Fruit fly (Drosophila melanogaster) whole organism, embryonic: ENCODE data around the gene Mtp.

Experiments
- Adf1 ChIP-seq: fragments of 200-800 bp; sonication (Bioruptor generic); IDR thresholded peaks from 2 replicates; pipeline ENCODE4 v1.3.6; 2022; ENCODE audit warnings: missing biosample characterization, missing genetic modification characterization
- CG10147 ChIP-seq: fragments of 200-800 bp; sonication (Bioruptor generic); optimal IDR thresholded peaks from 2 replicates; lab custom pipeline; 2019; ENCODE audit warnings: missing biosample characterization, mild to moderate bottlenecking, missing genetic modification characterization, moderate library complexity
- CG11723 ChIP-seq: fragments of 200-800 bp; sonication (Bioruptor generic); optimal IDR thresholded peaks from 2 replicates; lab custom pipeline; 2017; ENCODE audit warnings: missing biosample characterization, mild to moderate bottlenecking, missing genetic modification characterization
- CG15269 ChIP-seq: fragments of 200-800 bp; sonication (Bioruptor generic); optimal IDR thresholded peaks from 2 replicates; lab custom pipeline; 2018; ENCODE audit warnings: missing biosample characterization, mild to moderate bottlenecking, missing genetic modification characterization, moderate library complexity
- CG15479 ChIP-seq: fragments of 200-800 bp; sonication (Bioruptor generic); optimal IDR thresholded peaks from 3 replicates; lab custom pipeline; 2019; ENCODE audit warnings: missing biosample characterization, mild to moderate bottlenecking, missing genetic modification characterization, moderate library complexity
- CG15514 ChIP-seq: fragments of 200-800 bp; sonication (Bioruptor generic); optimal IDR thresholded peaks from 3 replicates; lab custom pipeline; 2017; ENCODE audit warnings: missing biosample characterization, missing genetic modification characterization, mild to moderate bottlenecking, moderate library complexity, missing genetic modification reagents
- CG15601 ChIP-seq: fragments of 200-800 bp; sonication (Bioruptor generic); optimal IDR thresholded peaks from 3 replicates; lab custom pipeline; 2019; ENCODE audit warnings: missing biosample characterization, mild to moderate bottlenecking, missing genetic modification characterization, moderate library complexity
- CG17186 ChIP-seq: fragments of 200-800 bp; sonication (Bioruptor generic); optimal IDR thresholded peaks from 3 replicates; lab custom pipeline; 2017; ENCODE audit warnings: missing biosample characterization, missing genetic modification reagents, missing genetic modification characterization
- CG17385 ChIP-seq: fragments of 200-800 bp; sonication (Bioruptor generic); optimal IDR thresholded peaks from 3 replicates; lab custom pipeline; 2018; ENCODE audit warnings: missing biosample characterization, mild to moderate bottlenecking, missing genetic modification characterization
- CG2129 ChIP-seq: fragments of 200-800 bp; sonication (Bioruptor generic); IDR thresholded peaks from 2 replicates; pipeline ENCODE4 v1.3.6; 2022; ENCODE audit warnings: missing biosample characterization, missing genetic modification characterization; ENCODE audit not compliant: partially characterized antibody
- CG2199 ChIP-seq: fragments of 200-800 bp; sonication (Bioruptor generic); IDR thresholded peaks from 3 replicates; pipeline ENCODE4 v1.3.6; 2022; ENCODE audit warnings: missing biosample characterization, missing genetic modification characterization
- CG30020 ChIP-seq: fragments of 200-800 bp; optimal IDR thresholded peaks from 2 replicates; lab custom pipeline; 2019; ENCODE audit warnings: missing biosample characterization, mild to moderate bottlenecking, missing genetic modification characterization, moderate library complexity
- CG33557 ChIP-seq: fragments of 200-800 bp; sonication (Bioruptor generic); optimal IDR thresholded peaks from 2 replicates; lab custom pipeline; 2019; ENCODE audit warnings: missing biosample characterization, mild to moderate bottlenecking, missing genetic modification characterization, moderate library complexity
- CG3726 ChIP-seq: fragments of 200-800 bp; sonication (Bioruptor generic); IDR thresholded peaks from 3 replicates; pipeline ENCODE4, ENCODE4 v1.3.6; 2022; ENCODE audit warnings: missing biosample characterization, missing genetic modification characterization
- CG6254 ChIP-seq: fragments of 200-800 bp; sonication (Bioruptor generic); optimal IDR thresholded peaks from 3 replicates; lab custom pipeline; 2017; ENCODE audit warnings: mild to moderate bottlenecking, missing biosample characterization, missing genetic modification reagents, missing genetic modification characterization
- CG8478 ChIP-seq: fragments of >200 bp; optimal IDR thresholded peaks from 2 replicates; lab custom pipeline; 2018
- CG8765 ChIP-seq: fragments of 200-800 bp; sonication (Bioruptor generic); IDR thresholded peaks from 2 replicates; pipeline ENCODE4 v1.3.6; 2022; ENCODE audit warnings: missing biosample characterization, missing genetic modification characterization
- CG9797 ChIP-seq: fragments of 200-800 bp; sonication (Bioruptor generic); optimal IDR thresholded peaks from 3 replicates; lab custom pipeline; 2018; ENCODE audit warnings: missing biosample characterization, mild to moderate bottlenecking, missing genetic modification characterization
- Camta ChIP-seq: fragments of 200-800 bp; sonication (Bioruptor generic); optimal IDR thresholded peaks from 2 replicates; lab custom pipeline; 2016; ENCODE audit warnings: missing biosample characterization, missing genetic modification characterization
- Doc3 ChIP-seq: fragments of 200-800 bp; sonication (Bioruptor generic); IDR thresholded peaks from 3 replicates; pipeline ENCODE4 v1.3.6; 2022; ENCODE audit warnings: missing biosample characterization, missing genetic modification characterization; ENCODE audit not compliant: partially characterized antibody
- HHEX ChIP-seq: fragments of 200-800 bp; sonication (Bioruptor generic); optimal IDR thresholded peaks from 3 replicates; lab custom pipeline; 2017; ENCODE audit warnings: missing biosample characterization, mild to moderate bottlenecking, missing genetic modification characterization, missing genetic modification reagents
- HLHmδ ChIP-seq: fragments of 200-800 bp; sonication (Bioruptor generic); optimal IDR thresholded peaks from 2 replicates; lab custom pipeline; 2018; ENCODE audit warnings: missing biosample characterization, mild to moderate bottlenecking, missing genetic modification characterization, moderate library complexity
- Hand ChIP-seq: fragments of 200-800 bp; sonication (Bioruptor generic); optimal IDR thresholded peaks from 2 replicates; lab custom pipeline; 2017; ENCODE audit warnings: mild to moderate bottlenecking, missing biosample characterization, missing genetic modification reagents, missing genetic modification characterization
- Kr ChIP-seq: fragments of 200-800 bp; sonication (Bioruptor generic); optimal IDR thresholded peaks from 2 replicates; lab custom pipeline; 2017; ENCODE audit warnings: missing biosample characterization, mild to moderate bottlenecking, missing genetic modification characterization
- Mad ChIP-seq: fragments of 200-800 bp; sonication (Bioruptor generic); optimal IDR thresholded peaks from 2 replicates; lab custom pipeline; 2016; ENCODE audit warnings: missing biosample characterization, missing genetic modification characterization
- Max ChIP-seq: fragments of 200-800 bp; sonication (Bioruptor generic); optimal IDR thresholded peaks from 2 replicates; lab custom pipeline; 2016; ENCODE audit warnings: missing biosample characterization, mild to moderate bottlenecking, missing genetic modification characterization
- Myb ChIP-seq: fragments of 200-800 bp; sonication (Bioruptor generic); optimal IDR thresholded peaks from 2 replicates; lab custom pipeline; 2016; ENCODE audit warnings: missing biosample characterization, missing genetic modification characterization
- NC2α ChIP-seq: fragments of 200-800 bp; sonication (Bioruptor generic); optimal IDR thresholded peaks from 2 replicates; lab custom pipeline; 2016; ENCODE audit warnings: missing biosample characterization, missing genetic modification characterization
- Pdp1 ChIP-seq, 2 experiments: fragments of 200-800 bp; sonication (Bioruptor generic); optimal IDR thresholded peaks; 3 replicates each; lab custom pipeline; 2016; ENCODE audit warnings: missing biosample characterization in 2 of 2, missing genetic modification characterization in 2 of 2, mild to moderate bottlenecking in 1 of 2, moderate library complexity in 1 of 2
- Sry-δ ChIP-seq: fragments of 200-800 bp; sonication (Bioruptor generic); optimal IDR thresholded peaks from 2 replicates; lab custom pipeline; 2016; ENCODE audit warnings: missing biosample characterization, missing genetic modification characterization
- Vsx1 ChIP-seq: fragments of 200-800 bp; sonication (Bioruptor generic); optimal IDR thresholded peaks from 2 replicates; lab custom pipeline; 2017; ENCODE audit warnings: missing biosample characterization, mild to moderate bottlenecking, missing genetic modification characterization, missing genetic modification reagents
- YL-1 ChIP-seq: fragments of 200-800 bp; sonication (Bioruptor generic); optimal IDR thresholded peaks from 3 replicates; lab custom pipeline; 2017; ENCODE audit warnings: missing biosample characterization, mild to moderate bottlenecking, missing genetic modification characterization
- ara ChIP-seq: fragments of 200-800 bp; sonication (Bioruptor generic); IDR thresholded peaks from 2 replicates; pipeline ENCODE4 v1.3.6; 2022; ENCODE audit warnings: missing biosample characterization, missing genetic modification characterization
- btn ChIP-seq: fragments of 200-800 bp; sonication (Bioruptor generic); optimal IDR thresholded peaks from 2 replicates; lab custom pipeline; 2016; ENCODE audit warnings: missing biosample characterization, missing genetic modification characterization
- cad ChIP-seq: fragments of >200 bp; optimal IDR thresholded peaks from 2 replicates; lab custom pipeline; 2017; ENCODE audit warnings: missing biosample characterization, missing genetic modification characterization
- chinmo ChIP-seq: fragments of 200-800 bp; sonication (Bioruptor generic); IDR thresholded peaks from 4 replicates; pipeline ENCODE4 v1.3.6; 2022; ENCODE audit warnings: missing biosample characterization, missing genetic modification characterization; ENCODE audit not compliant: partially characterized antibody
- chn ChIP-seq: fragments of 200-800 bp; sonication (Bioruptor generic); optimal IDR thresholded peaks from 2 replicates; lab custom pipeline; 2016; ENCODE audit warnings: missing biosample characterization, missing genetic modification characterization
- corto ChIP-seq: fragments of 200-800 bp; sonication (Bioruptor generic); optimal IDR thresholded peaks from 2 replicates; lab custom pipeline; 2016; ENCODE audit warnings: missing biosample characterization, mild to moderate bottlenecking, missing genetic modification characterization, moderate library complexity
- dm ChIP-seq: fragments of 200-800 bp; sonication (Bioruptor generic); optimal IDR thresholded peaks from 3 replicates; lab custom pipeline; 2016; ENCODE audit warnings: missing biosample characterization, missing genetic modification characterization
- fd3F ChIP-seq: fragments of 200-800 bp; sonication (Bioruptor generic); optimal IDR thresholded peaks from 2 replicates; lab custom pipeline; 2018; ENCODE audit warnings: missing biosample characterization, mild to moderate bottlenecking, missing genetic modification characterization, moderate library complexity
- gce ChIP-seq: fragments of 200-800 bp; sonication (Bioruptor generic); IDR thresholded peaks from 3 replicates; pipeline ENCODE4 v1.3.6; 2022; ENCODE audit warnings: missing biosample characterization, missing genetic modification characterization
- ken ChIP-seq: fragments of 200-800 bp; sonication (Bioruptor generic); IDR thresholded peaks from 3 replicates; pipeline ENCODE4 v1.3.6; 2022; ENCODE audit warnings: missing biosample characterization, missing genetic modification characterization
- nerfin-1 ChIP-seq: fragments of 200-800 bp; sonication (Bioruptor generic); optimal IDR thresholded peaks from 3 replicates; lab custom pipeline; 2019; ENCODE audit warnings: missing biosample characterization, mild to moderate bottlenecking, missing genetic modification characterization, moderate library complexity
- odd ChIP-seq: fragments of 200-800 bp; sonication (Bioruptor generic); optimal IDR thresholded peaks from 2 replicates; lab custom pipeline; 2017; ENCODE audit warnings: missing biosample characterization, mild to moderate bottlenecking, missing genetic modification characterization
- prd ChIP-seq, 3 experiments: fragments of >200 bp in 2 of 3; fragments of 200-800 bp in 1 of 3; sonication (Bioruptor generic) in 1 of 3; optimal IDR thresholded peaks in 2 of 3; IDR thresholded peaks in 1 of 3; 2 replicates in 2 of 3; 3 replicates in 1 of 3; pipeline versions ENCODE4 v1.3.6 to Lab custom; 2017 to 2022; ENCODE audit warnings: missing biosample characterization in 1 of 3, missing genetic modification characterization in 1 of 3
- salm ChIP-seq: fragments of 200-800 bp; sonication (Bioruptor generic); optimal IDR thresholded peaks from 2 replicates; lab custom pipeline; 2018; ENCODE audit warnings: missing biosample characterization, mild to moderate bottlenecking, missing genetic modification characterization
- schlank ChIP-seq: fragments of 200-800 bp; sonication (Bioruptor generic); optimal IDR thresholded peaks from 2 replicates; lab custom pipeline; 2018; ENCODE audit warnings: missing biosample characterization, mild to moderate bottlenecking, missing genetic modification characterization
- shn ChIP-seq: fragments of 200-800 bp; sonication (Bioruptor generic); optimal IDR thresholded peaks from 3 replicates; lab custom pipeline; 2016; ENCODE audit warnings: missing biosample characterization, missing genetic modification characterization
- sisA ChIP-seq: fragments of 200-800 bp; sonication (Bioruptor generic); IDR thresholded peaks from 2 replicates; pipeline ENCODE4 v1.3.6; 2022; ENCODE audit warnings: missing biosample characterization, missing genetic modification characterization
- stc ChIP-seq: fragments of 200-800 bp; sonication (Bioruptor generic); IDR thresholded peaks from 2 replicates; pipeline ENCODE4 v1.3.6; 2022; ENCODE audit warnings: missing biosample characterization, missing genetic modification characterization
- zfh1 ChIP-seq: fragments of 200-800 bp; sonication (Bioruptor generic); IDR thresholded peaks from 3 replicates; pipeline ENCODE4 v1.3.6; 2022; ENCODE audit warnings: missing biosample characterization, missing genetic modification characterization

Mtp gene

DNA sequence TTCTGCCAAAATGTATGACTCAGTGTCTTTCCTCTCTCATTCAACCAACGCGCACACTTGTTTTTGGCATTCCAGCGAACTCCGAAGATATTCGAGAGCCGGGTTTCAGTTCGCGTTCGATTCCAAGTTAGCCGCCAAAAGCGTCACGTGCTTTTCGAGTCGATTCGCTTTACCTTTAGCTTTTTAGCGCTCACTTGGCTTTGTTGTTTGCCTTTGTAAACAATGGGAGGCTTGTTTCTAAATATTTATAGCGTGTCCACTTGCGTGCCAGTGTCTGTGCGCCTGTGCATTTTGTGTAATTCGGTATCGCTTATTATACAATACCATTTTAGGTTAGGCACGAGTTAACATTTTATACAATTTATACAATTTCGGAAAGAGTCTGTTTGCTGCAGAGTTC, 11.3 kb downstream of the Mtp start (continued):
- TF ChIP-seq CG15601 (tag; lab: Kevin White, UChicago), result peak; percentile 10
- TF ChIP-seq CG2199 (GFP tag; lab: Robert Waterston, UW), result no peak
- peak; percentile 53 for TF ChIP-seq Vsx1 (GFP tag; lab: Kevin White, UChicago)
- peak; percentile 61 for TF ChIP-seq CG15269
- TF ChIP-seq gce (GFP tag; lab: Robert Waterston, UW), result no peak; the same call in 2 of the 3 replicates
- TF ChIP-seq nerfin-1 (tag; lab: Kevin White, UChicago), result no peak
- no peak for TF ChIP-seq prd (optimal IDR thresholded peaks at IDR 0.05; lab: Kevin White, UChicago)
- no peak for TF ChIP-seq prd (GFP tag; IDR thresholded peaks at IDR 0.05; lab: Robert Waterston, UW)
- no peak for TF ChIP-seq Doc3 (GFP tag; lab: Robert Waterston, UW)
- TF ChIP-seq Max (GFP tag; lab: Kevin White, UChicago), result no peak
- TF ChIP-seq CG17385 (GFP tag; lab: Kevin White, UChicago), result peak; percentile 40
- no peak for TF ChIP-seq Adf1
- no peak for TF ChIP-seq Mad (GFP tag; lab: Kevin White, UChicago)
- TF ChIP-seq HLHmδ (GFP tag; lab: Kevin White, UChicago), result no peak
- peak; percentile 9 for TF ChIP-seq odd (GFP tag; lab: Kevin White, UChicago)
- TF ChIP-seq salm (tag; lab: Kevin White, UChicago), result peak; percentile 25
- no peak for TF ChIP-seq corto (GFP tag; lab: Kevin White, UChicago)
- peak; percentile 64; the same call in 1 of the 4 replicates for TF ChIP-seq chinmo (GFP tag; lab: Robert Waterston, UW)
- peak; percentile 44 for TF ChIP-seq CG15514
- peak in 1 of 2 experiments; percentile 80 for TF ChIP-seq Pdp1 (GFP tag; optimal IDR thresholded peaks at IDR 0.05; lab: Kevin White, UChicago)
- TF ChIP-seq HHEX, result peak; percentile 34
- TF ChIP-seq fd3F, result peak; percentile 53
- TF ChIP-seq CG2129 (GFP tag; lab: Robert Waterston, UW), result no peak
- TF ChIP-seq schlank (tag; lab: Kevin White, UChicago), result peak; percentile 46
- peak; percentile 30 for TF ChIP-seq CG10147 (GFP tag; lab: Kevin White, UChicago)
- no peak for TF ChIP-seq shn (GFP tag; lab: Kevin White, UChicago)
- TF ChIP-seq Hand, result no peak
- TF ChIP-seq dm (GFP tag; lab: Kevin White, UChicago), result no peak
- peak; percentile 3 for TF ChIP-seq Camta (GFP tag; lab: Kevin White, UChicago)
- TF ChIP-seq sisA, result no peak
- TF ChIP-seq ken (GFP tag; lab: Robert Waterston, UW), result no peak
- no peak for TF ChIP-seq Sry-δ (GFP tag; lab: Kevin White, UChicago)
- no peak for TF ChIP-seq zfh1 (GFP tag; lab: Robert Waterston, UW)
- no peak for TF ChIP-seq CG8478 (lab: Kevin White, UChicago)
- no peak for TF ChIP-seq ara
- no peak for TF ChIP-seq YL-1 (GFP tag; lab: Kevin White, UChicago)
- no peak for TF ChIP-seq NC2α (GFP tag; lab: Kevin White, UChicago)
- TF ChIP-seq Kr (GFP tag; lab: Kevin White, UChicago), result no peak
- TF ChIP-seq CG9797 (GFP tag; lab: Kevin White, UChicago), result no peak
- TF ChIP-seq CG30020 (tag; lab: Kevin White, UChicago), result no peak
- TF ChIP-seq stc (GFP tag; lab: Robert Waterston, UW), result no peak
- no peak for TF ChIP-seq CG33557 (GFP tag; lab: Kevin White, UChicago)
- peak; percentile 12 for TF ChIP-seq Myb (GFP tag; lab: Kevin White, UChicago)
- TF ChIP-seq CG8765 (GFP tag; lab: Robert Waterston, UW), result no peak
- TF ChIP-seq CG15479 (GFP tag; lab: Kevin White, UChicago), result no peak
- TF ChIP-seq CG6254, result no peak
- no peak for TF ChIP-seq btn
- no peak for TF ChIP-seq chn
- no peak for TF ChIP-seq cad (GFP tag; lab: Kevin White, UChicago)
- no peak for TF ChIP-seq CG3726 (GFP tag; lab: Robert Waterston, UW)
- TF ChIP-seq CG17186 (GFP tag; lab: Kevin White, UChicago), result no peak
- TF ChIP-seq CG11723 (GFP tag; lab: Kevin White, UChicago), result peak; percentile 22
